Worm (Caenorhabditis elegans): ENCODE data around the gene nhr-44.

- TF ChIP-seq elt-3 (tag; optimal IDR thresholded peaks at IDR 0.05) (no peak), nhr-77 (tag; optimal IDR thresholded peaks at IDR 0.05) (no peak), fkh-2 (tag; optimal IDR thresholded peaks at IDR 0.05) (no peak), snpc-4 (tag; optimal IDR thresholded peaks at IDR 0.05) (no peak), unc-62 (GFP tag; optimal IDR thresholded peaks at IDR 0.05) (no peak)
Observed at ce11 chrV:8934264-8934663, 29.6 kb downstream of the nhr-44 start.
